Worm (Caenorhabditis elegans) whole organism, L2 larva: ENCODE data around the gene tub-1.

Experiments
- R02D3.7 ChIP-seq: fragments of 150-350 bp; optimal IDR thresholded peaks from 2 replicates; lab custom pipeline; 2014; ENCODE audit warnings: missing biosample characterization, missing genetic modification characterization
- Y55F3AM.14 ChIP-seq: fragments of 200-800 bp; sonication (Bioruptor generic); optimal IDR thresholded peaks from 2 replicates; lab custom pipeline; 2018; ENCODE audit warnings: mild to moderate bottlenecking, missing genetic modification characterization, missing compliant biosample characterization
- ama-1 ChIP-seq: fragments of 150-350 bp; optimal IDR thresholded peaks from 2 replicates; lab custom pipeline; 2018; ENCODE audit warnings: inconsistent platforms
- fos-1 ChIP-seq: fragments of 150-350 bp; optimal IDR thresholded peaks from 2 replicates; lab custom pipeline; 2014; ENCODE audit warnings: missing biosample characterization, missing genetic modification characterization
- skn-1 ChIP-seq: sonication (generic microtip); optimal IDR thresholded peaks from 2 replicates; lab custom pipeline; 2017; ENCODE audit warnings: missing biosample characterization, missing genetic modification characterization
- snpc-4 ChIP-seq: fragments of 150-350 bp; optimal IDR thresholded peaks from 2 replicates; lab custom pipeline; 2014; ENCODE audit warnings: missing biosample characterization, missing genetic modification characterization
- zag-1 ChIP-seq: fragments of 150-350 bp; optimal IDR thresholded peaks from 2 replicates; lab custom pipeline; 2014; ENCODE audit warnings: missing biosample characterization, missing genetic modification characterization
- ztf-4 ChIP-seq: fragments of 150-350 bp; optimal IDR thresholded peaks from 2 replicates; lab custom pipeline; 2014; ENCODE audit warnings: missing biosample characterization, missing genetic modification characterization

ce11 chrII:8152711-8153325 lies 3.9 kb downstream of the tub-1 start:
- TF ChIP-seq zag-1 (tag; lab: Kevin White, UChicago): no peak
- TF ChIP-seq snpc-4 (tag; lab: Kevin White, UChicago): no peak
- TF ChIP-seq R02D3.7: no peak
- no peak for TF ChIP-seq ama-1 (lab: Kevin White, UChicago)
- TF ChIP-seq skn-1 (tag; lab: Kevin White, UChicago): no peak
- no peak for TF ChIP-seq Y55F3AM.14 (GFP tag; lab: Kevin White, UChicago)
- TF ChIP-seq fos-1 (tag; lab: Kevin White, UChicago): no peak
- no peak for TF ChIP-seq ztf-4 (tag; lab: Kevin White, UChicago)
